Fruit fly (Drosophila melanogaster): ENCODE measurements around the gene kek5.

Gene kek5

DNA sequence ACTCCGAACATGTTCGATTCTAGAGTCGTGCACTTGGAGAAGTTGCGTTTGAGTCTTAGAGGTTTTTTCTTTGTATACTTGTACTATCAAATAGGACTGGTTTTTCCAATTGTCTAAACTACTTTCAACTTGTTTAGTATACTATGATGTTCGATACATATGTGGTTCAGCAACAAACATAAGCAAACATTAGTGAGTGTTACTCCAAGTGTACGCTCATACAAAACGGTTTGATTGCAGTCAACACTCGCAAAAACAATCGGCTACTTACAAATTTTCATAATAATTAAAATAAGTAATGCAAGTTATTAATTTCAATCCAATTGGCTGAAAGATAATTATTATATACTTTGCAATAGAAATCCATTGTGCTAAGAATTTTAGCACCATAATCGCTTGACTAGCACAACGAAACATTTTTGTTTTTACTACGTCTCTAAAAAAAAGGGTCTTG, 8.5 kb downstream of the kek5 start (continued):
- TF ChIP-seq CG13624 (GFP tag; optimal IDR thresholded peaks at IDR 0.05) (peak; percentile 24), CG2678 (tag; optimal IDR thresholded peaks at IDR 0.05) (peak; percentile 54), cg (GFP tag; optimal IDR thresholded peaks at IDR 0.05) (no peak), kah (GFP tag; optimal IDR thresholded peaks at IDR 0.05) (no peak), Bgb (GFP tag; IDR thresholded peaks at IDR 0.05; ENCODE audit: partially characterized antibody) (no peak), CG10431 (GFP tag; optimal IDR thresholded peaks at IDR 0.05) (no peak), gro (GFP tag; optimal IDR thresholded peaks at IDR 0.05) (no peak), CG6272 (GFP tag; IDR thresholded peaks at IDR 0.05) (no peak), grau (tag; optimal IDR thresholded peaks at IDR 0.05) (peak; percentile 62), CG34224 (GFP tag; IDR thresholded peaks at IDR 0.05; ENCODE audit: partially characterized antibody) (no peak), HLH4C (GFP tag; IDR thresholded peaks at IDR 0.05; ENCODE audit: partially characterized antibody) (no peak), CG1233 (GFP tag; optimal IDR thresholded peaks at IDR 0.05) (no peak), gce (GFP tag; IDR thresholded peaks at IDR 0.05) (no peak), CG11695 (GFP tag; IDR thresholded peaks at IDR 0.05) (no peak), Ets97D (GFP tag; optimal IDR thresholded peaks at IDR 0.05) (no peak), twi (tag; optimal IDR thresholded peaks at IDR 0.05) (no peak), ap (GFP tag; IDR thresholded peaks at IDR 0.05) (no peak), E2f2 (GFP tag; IDR thresholded peaks at IDR 0.05) (no peak), gsb (GFP tag; IDR thresholded peaks at IDR 0.05) (no peak), CG31388 (GFP tag; optimal IDR thresholded peaks at IDR 0.05) (no peak), peb (GFP tag; IDR thresholded peaks at IDR 0.05) (no peak), CG8281 (tag; optimal IDR thresholded peaks at IDR 0.05) (no peak), sr (GFP tag; IDR thresholded peaks at IDR 0.05) (no peak), CG8478 (optimal IDR thresholded peaks at IDR 0.05) (no peak), dysf (GFP tag; IDR thresholded peaks at IDR 0.05) (peak; percentile 54; the same call in 1 of the 3 replicates), CG4360 (GFP tag; IDR thresholded peaks at IDR 0.05) (0 out of 2 replicates have a peak, but pooled peaks have one; percentile 20)

DNA sequence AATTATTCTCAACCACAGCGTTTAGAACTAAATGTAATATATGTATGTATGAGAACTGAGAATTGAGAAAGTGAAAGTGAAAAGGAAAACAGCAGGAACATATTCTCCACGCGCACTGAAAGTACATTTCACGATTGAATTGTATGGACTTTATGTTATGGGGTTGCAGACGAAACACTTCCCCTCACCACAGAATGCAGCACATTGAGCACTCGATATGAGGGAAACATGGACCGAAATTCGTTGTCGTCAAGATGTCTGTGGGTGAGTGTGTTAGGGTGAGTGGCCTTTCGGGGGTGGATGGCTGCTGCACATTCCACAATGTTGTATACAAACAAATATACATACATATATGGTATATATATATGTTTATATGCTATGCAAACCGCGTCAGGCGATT, 11.1 kb downstream of the kek5 start:
- TF ChIP-seq maf-S (GFP tag; optimal IDR thresholded peaks at IDR 0.05) = no peak
- no peak for TF ChIP-seq CG4730 (GFP tag; IDR thresholded peaks at IDR 0.05)
- peak; percentile 71 for TF ChIP-seq grau (tag; optimal IDR thresholded peaks at IDR 0.05)
- TF ChIP-seq CG5180 (GFP tag; optimal IDR thresholded peaks at IDR 0.05) = peak; percentile 9
- peak; percentile 24 for TF ChIP-seq twi (tag; optimal IDR thresholded peaks at IDR 0.05)
- no peak for TF ChIP-seq CG7556 (GFP tag; optimal IDR thresholded peaks at IDR 0.05)
- peak; percentile 48 for TF ChIP-seq Blimp-1 (GFP tag; optimal IDR thresholded peaks at IDR 0.05)
- peak; percentile 45; the same call in 1 of the 2 replicates for TF ChIP-seq crol (GFP tag; IDR thresholded peaks at IDR 0.05)
- TF ChIP-seq CG2120 (GFP tag; optimal IDR thresholded peaks at IDR 0.05) = no peak
- no peak for TF ChIP-seq NFAT (GFP tag; IDR thresholded peaks at IDR 0.05)
- peak; percentile 27 for TF ChIP-seq sqz (GFP tag; optimal IDR thresholded peaks at IDR 0.05)
- peak; percentile 93 for TF ChIP-seq pros (GFP tag; optimal IDR thresholded peaks at IDR 0.05)
- TF ChIP-seq CG2199 (GFP tag; IDR thresholded peaks at IDR 0.05) = peak; percentile 70; the same call in 1 of the 3 replicates
- TF ChIP-seq zf30C (GFP tag; optimal IDR thresholded peaks at IDR 0.05) = no peak
- TF ChIP-seq nerfin-1 (tag; optimal IDR thresholded peaks at IDR 0.05) = peak; percentile 51
- no peak for TF ChIP-seq Ets97D (GFP tag; optimal IDR thresholded peaks at IDR 0.05)
- no peak for TF ChIP-seq gem (tag; optimal IDR thresholded peaks at IDR 0.05)
- TF ChIP-seq sd (tag; optimal IDR thresholded peaks at IDR 0.05) = peak; percentile 43
- TF ChIP-seq gsb-n (tag; optimal IDR thresholded peaks at IDR 0.05) = peak; percentile 16

Data from whole organism, embryonic.